Worm (Caenorhabditis elegans) whole organism, L3 larva: ENCODE measurements around the gene srh-295.

Source experiments
- R02D3.7 ChIP-seq: fragments of 150-350 bp; optimal IDR thresholded peaks from 2 replicates; lab custom pipeline; 2014; ENCODE audit warnings: missing biosample characterization, missing genetic modification characterization
- ama-1 ChIP-seq: fragments of 150-350 bp; optimal IDR thresholded peaks from 2 replicates; lab custom pipeline; 2018
- ceh-16 ChIP-seq: sonication (generic microtip); optimal IDR thresholded peaks from 2 replicates; lab custom pipeline; 2017; ENCODE audit warnings: missing biosample characterization, missing genetic modification characterization
- elt-3 ChIP-seq, 3 experiments: fragments of 150-350 bp in 1 of 3; sonication (generic microtip) in 2 of 3; optimal IDR thresholded peaks; 2 replicates in 2 of 3; 4 replicates in 1 of 3; lab custom pipeline; 2014 to 2017; ENCODE audit warnings: missing biosample characterization in 3 of 3, missing genetic modification characterization in 3 of 3
- nhr-11 ChIP-seq: fragments of 150-350 bp; optimal IDR thresholded peaks from 2 replicates; lab custom pipeline; 2014; ENCODE audit warnings: missing biosample characterization, missing genetic modification characterization
- nhr-237 ChIP-seq: fragments of 150-350 bp; optimal IDR thresholded peaks from 2 replicates; lab custom pipeline; 2014; ENCODE audit warnings: missing biosample characterization, missing genetic modification characterization
- nhr-77 ChIP-seq: fragments of 150-350 bp; optimal IDR thresholded peaks from 2 replicates; lab custom pipeline; 2014; ENCODE audit warnings: missing biosample characterization, missing genetic modification characterization
- pha-4 ChIP-seq: fragments of 150-350 bp; optimal IDR thresholded peaks from 2 replicates; lab custom pipeline; 2014; ENCODE audit warnings: missing biosample characterization, missing genetic modification reagents, missing genetic modification characterization
- skn-1 ChIP-seq: fragments of 150-350 bp; optimal IDR thresholded peaks from 2 replicates; lab custom pipeline; 2014; ENCODE audit warnings: missing biosample characterization, missing genetic modification characterization
- unc-39 ChIP-seq: sonication (generic microtip); optimal IDR thresholded peaks from 4 replicates; lab custom pipeline; 2017; ENCODE audit warnings: missing biosample characterization, missing genetic modification characterization
- zag-1 ChIP-seq: fragments of 150-350 bp; optimal IDR thresholded peaks from 2 replicates; lab custom pipeline; 2014; ENCODE audit warnings: missing biosample characterization, missing genetic modification characterization

ce11 chrV:15323417-15323816 lies 7.0 kb upstream of the srh-295 start:
- TF ChIP-seq skn-1 (no peak), unc-39 (no peak), nhr-77 (tag; lab: Kevin White, UChicago) (no peak), pha-4 (no peak), R02D3.7 (tag; lab: Kevin White, UChicago) (no peak), nhr-237 (no peak), ama-1 (no peak), nhr-11 (tag; lab: Kevin White, UChicago) (no peak), elt-3 (tag; optimal IDR thresholded peaks at IDR 0.05; lab: Kevin White, UChicago) (no peak), ceh-16 (tag; lab: Kevin White, UChicago) (no peak), zag-1 (no peak)
